Worm (Caenorhabditis elegans) whole organism, early embryonic: ENCODE data around the gene F57A8.1.

Experiments used
- B0310.2 ChIP-seq: sonication (generic microtip); optimal IDR thresholded peaks from 2 replicates; lab custom pipeline; 2016; ENCODE audit warnings: mild to moderate bottlenecking, missing genetic modification characterization, missing compliant biosample characterization
- F13C5.2 ChIP-seq: sonication (generic microtip); optimal IDR thresholded peaks from 2 replicates; lab custom pipeline; 2017; ENCODE audit warnings: mild to moderate bottlenecking, missing genetic modification characterization, inconsistent platforms, missing compliant biosample characterization
- aly-1 ChIP-seq: sonication (generic microtip); optimal IDR thresholded peaks from 2 replicates; lab custom pipeline; 2016; ENCODE audit warnings: missing genetic modification characterization, missing compliant biosample characterization
- ama-1 ChIP-seq: fragments of 150-350 bp; optimal IDR thresholded peaks from 2 replicates; lab custom pipeline; 2014
- ceh-13 ChIP-seq: fragments of 200-800 bp; sonication (Bioruptor generic); optimal IDR thresholded peaks from 2 replicates; lab custom pipeline; 2018; ENCODE audit warnings: mild to moderate bottlenecking, missing genetic modification characterization, missing compliant biosample characterization
- ceh-36 ChIP-seq: sonication (generic microtip); optimal IDR thresholded peaks from 2 replicates; lab custom pipeline; 2016; ENCODE audit warnings: missing genetic modification characterization, inconsistent platforms, missing compliant biosample characterization
- ets-7 ChIP-seq: sonication (generic microtip); optimal IDR thresholded peaks from 2 replicates; lab custom pipeline; 2016; ENCODE audit warnings: missing genotype, missing genetic modification characterization, missing compliant biosample characterization
- flt-1 ChIP-seq: fragments of 200-800 bp; sonication (Bioruptor generic); IDR thresholded peaks from 2 replicates; pipeline ENCODE4 v1.3.6; 2022; ENCODE audit warnings: missing genetic modification characterization, missing compliant biosample characterization
- hmbx-1 ChIP-seq: sonication (generic microtip); optimal IDR thresholded peaks from 2 replicates; lab custom pipeline; 2016; ENCODE audit warnings: mild to moderate bottlenecking, missing genetic modification characterization, missing compliant biosample characterization
- hmg-4 ChIP-seq: fragments of 200-800 bp; sonication (Bioruptor generic); optimal IDR thresholded peaks from 2 replicates; lab custom pipeline; 2018; ENCODE audit warnings: mild to moderate bottlenecking, missing genetic modification characterization, missing compliant biosample characterization
- hnd-1 ChIP-seq: sonication (generic microtip); optimal IDR thresholded peaks from 2 replicates; lab custom pipeline; 2016; ENCODE audit warnings: missing genetic modification characterization, missing compliant biosample characterization
- pes-1 ChIP-seq: fragments of 200-800 bp; sonication (Bioruptor generic); IDR thresholded peaks from 2 replicates; pipeline ENCODE4 v1.3.6; 2022; ENCODE audit warnings: missing genetic modification reagents, missing genetic modification characterization, missing compliant biosample characterization
- scrt-1 ChIP-seq: fragments of 200-800 bp; sonication (Bioruptor generic); IDR thresholded peaks from 2 replicates; pipeline ENCODE4 v1.3.6; 2022; ENCODE audit warnings: missing genetic modification characterization, missing compliant biosample characterization
- sea-1 ChIP-seq: fragments of 200-800 bp; sonication (Bioruptor generic); conservative IDR thresholded peaks from 2 replicates; pipeline ENCODE4 v1.3.6; 2022; ENCODE audit warnings: missing genetic modification characterization, missing compliant biosample characterization
- tbx-11 ChIP-seq: fragments of 200-800 bp; sonication (Bioruptor generic); IDR thresholded peaks from 2 replicates; pipeline ENCODE4 v1.3.6; 2022; ENCODE audit warnings: missing genetic modification characterization, missing compliant biosample characterization
- tbx-37 ChIP-seq: fragments of 200-800 bp; sonication (Bioruptor generic); conservative IDR thresholded peaks from 2 replicates; pipeline ENCODE4 v1.3.6; 2022; ENCODE audit warnings: missing genetic modification reagents, missing genetic modification characterization, missing compliant biosample characterization
- tra-4 ChIP-seq: sonication (generic microtip); optimal IDR thresholded peaks from 2 replicates; lab custom pipeline; 2017; ENCODE audit warnings: missing genetic modification characterization, missing compliant biosample characterization

The F57A8.1 gene

DNA sequence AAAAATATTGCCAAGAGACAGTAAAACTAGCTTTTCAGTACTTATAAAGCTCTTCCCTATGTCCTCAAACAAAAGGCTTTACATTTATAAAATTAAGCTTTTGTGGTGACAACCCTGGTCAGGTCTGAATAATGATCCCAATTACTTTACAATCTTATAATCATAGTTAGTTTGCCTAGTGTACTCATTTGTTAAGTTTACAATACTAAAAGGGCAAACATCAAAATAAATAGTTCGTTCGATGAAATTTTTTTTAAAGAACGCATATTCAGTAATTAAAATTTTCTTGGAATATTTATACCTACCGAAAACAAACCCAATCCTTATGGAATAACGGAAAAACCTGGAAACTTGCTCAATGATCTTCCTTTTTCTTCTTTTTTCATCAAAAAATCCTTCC lies 21.6 kb downstream of the F57A8.1 start:
- TF ChIP-seq F13C5.2 (no peak), aly-1 (tag; lab: Kevin White, UChicago) (no peak), hnd-1 (tag; lab: Kevin White, UChicago) (no peak), tbx-37 (no peak), sea-1 (no peak), scrt-1 (GFP tag; lab: Robert Waterston, UW) (no peak), hmg-4 (no peak)

DNA sequence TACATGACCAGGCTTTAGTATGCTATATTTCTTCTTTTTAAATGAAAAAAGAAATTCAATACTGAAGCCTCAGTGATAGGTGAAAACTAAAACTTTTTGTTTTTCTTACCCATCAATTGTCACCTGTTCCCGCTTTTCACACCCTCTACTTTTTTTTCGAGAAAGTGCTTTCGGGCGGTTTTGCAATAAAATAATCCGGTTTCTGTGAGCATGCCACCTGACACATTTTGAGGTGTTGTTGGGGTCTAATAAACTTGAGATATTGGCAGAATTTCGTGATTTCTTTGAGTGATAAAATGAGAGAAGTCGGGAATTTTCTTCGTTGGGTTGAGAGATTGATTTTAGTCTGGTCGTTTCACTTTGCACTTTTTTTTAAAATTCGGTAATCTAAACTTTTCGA lies 22.9 kb downstream of the F57A8.1 start:
- TF ChIP-seq tbx-37: no peak
- no peak for TF ChIP-seq hmbx-1 (tag; lab: Kevin White, UChicago)

DNA sequence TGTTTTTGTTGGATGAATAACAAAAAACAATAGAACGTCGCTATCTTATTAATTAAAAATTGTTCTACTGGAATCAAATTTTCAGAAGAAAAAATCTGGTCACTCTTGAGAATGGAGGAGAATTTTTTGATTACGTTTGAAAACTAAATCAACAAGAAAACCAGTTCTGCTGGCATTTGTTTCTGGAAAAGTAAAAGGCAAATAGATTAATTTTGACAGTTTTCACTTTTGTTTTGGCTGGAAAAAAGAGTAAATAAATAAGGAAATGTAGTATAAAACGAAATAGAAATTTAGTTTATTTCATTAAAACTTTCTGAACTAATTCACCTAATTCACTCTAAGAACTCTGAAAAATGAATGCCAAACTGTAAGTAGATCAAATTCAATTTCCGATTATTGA lies 27.1 kb downstream of the F57A8.1 start, which contains the start of gene fipr-13:
TSS of gene fipr-13 (plus strand) at position 301 of the 400 bp plus-strand sequence.
- TF ChIP-seq tbx-11 (GFP tag; lab: Robert Waterston, UW): no peak
- no peak for TF ChIP-seq tra-4 (tag; lab: Kevin White, UChicago)
- TF ChIP-seq ceh-36 (tag; lab: Kevin White, UChicago): no peak
- TF ChIP-seq aly-1 (tag; lab: Kevin White, UChicago): no peak
- TF ChIP-seq hmbx-1 (tag; lab: Kevin White, UChicago): no peak
- no peak for TF ChIP-seq F13C5.2
- no peak for TF ChIP-seq flt-1 (GFP tag; lab: Robert Waterston, UW)
- TF ChIP-seq ceh-13 (GFP tag; lab: Kevin White, UChicago): no peak
- no peak for TF ChIP-seq pes-1
- TF ChIP-seq tbx-37: no peak
- TF ChIP-seq scrt-1 (GFP tag; lab: Robert Waterston, UW): no peak
- TF ChIP-seq ama-1 (lab: Kevin White, UChicago): no peak

- TF ChIP-seq ceh-36 (tag; lab: Kevin White, UChicago) (no peak), F13C5.2 (no peak), hnd-1 (tag; lab: Kevin White, UChicago) (no peak), hmbx-1 (tag; lab: Kevin White, UChicago) (no peak), pes-1 (no peak), B0310.2 (tag; lab: Kevin White, UChicago) (no peak), scrt-1 (GFP tag; lab: Robert Waterston, UW) (no peak), tbx-11 (GFP tag; lab: Robert Waterston, UW) (no peak), flt-1 (GFP tag; lab: Robert Waterston, UW) (no peak), hmg-4 (no peak), tra-4 (tag; lab: Kevin White, UChicago) (no peak), ceh-13 (GFP tag; lab: Kevin White, UChicago) (no peak), ama-1 (lab: Kevin White, UChicago) (no peak), tbx-37 (no peak), sea-1 (no peak), aly-1 (tag; lab: Kevin White, UChicago) (no peak), ets-7 (tag; lab: Kevin White, UChicago) (no peak)
These were observed 28.5 kb downstream of the F57A8.1 start for ce11 chrV:10065679-10066078.

ce11 chrV:10066769-10067168 lies 29.6 kb downstream of the F57A8.1 start, which contains the start of gene npr-39:
Gene npr-39, plus strand, starts transcription at chrV:10067069.
- no peak for TF ChIP-seq tbx-11 (GFP tag; lab: Robert Waterston, UW)
- TF ChIP-seq B0310.2 (tag; lab: Kevin White, UChicago): no peak
- no peak for TF ChIP-seq ceh-13 (GFP tag; lab: Kevin White, UChicago)
- no peak for TF ChIP-seq aly-1 (tag; lab: Kevin White, UChicago)
- no peak for TF ChIP-seq ama-1 (lab: Kevin White, UChicago)
- TF ChIP-seq tra-4 (tag; lab: Kevin White, UChicago): no peak
- TF ChIP-seq hmbx-1 (tag; lab: Kevin White, UChicago): no peak

ce11 chrV:10070541-10070940 lies 33.4 kb downstream of the F57A8.1 start, which contains the start of gene nhr-192:
Gene nhr-192, minus strand, starts transcription at chrV:10070641.
- TF ChIP-seq B0310.2 (tag; lab: Kevin White, UChicago) (no peak), pes-1 (no peak), sea-1 (no peak), tbx-37 (no peak), scrt-1 (GFP tag; lab: Robert Waterston, UW) (no peak), ets-7 (tag; lab: Kevin White, UChicago) (no peak), tra-4 (tag; lab: Kevin White, UChicago) (no peak), ceh-36 (tag; lab: Kevin White, UChicago) (no peak), hmg-4 (no peak), flt-1 (GFP tag; lab: Robert Waterston, UW) (no peak), hmbx-1 (tag; lab: Kevin White, UChicago) (no peak), hnd-1 (tag; lab: Kevin White, UChicago) (no peak), aly-1 (tag; lab: Kevin White, UChicago) (no peak), ama-1 (lab: Kevin White, UChicago) (no peak)

DNA sequence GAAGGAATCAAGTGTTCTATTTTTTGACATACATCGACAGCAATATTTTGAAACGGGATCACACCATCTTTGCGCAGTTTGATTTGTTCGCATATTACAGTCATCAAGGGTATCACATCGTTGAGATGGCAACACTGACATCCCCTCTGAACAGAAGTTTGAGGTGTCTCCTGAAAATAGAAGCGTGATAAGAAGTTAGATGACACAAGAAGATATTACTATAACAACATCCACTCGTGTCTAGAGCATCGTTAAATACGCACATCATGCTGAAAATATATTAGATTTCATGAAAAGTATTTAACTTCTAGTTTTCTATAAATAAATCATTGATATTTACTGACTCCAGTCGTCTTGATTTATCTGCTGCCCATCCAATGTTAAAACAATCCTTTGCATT lies 35.6 kb downstream of the F57A8.1 start:
- no peak for TF ChIP-seq B0310.2 (tag; lab: Kevin White, UChicago)
- TF ChIP-seq ceh-36 (tag; lab: Kevin White, UChicago): no peak
- no peak for TF ChIP-seq hnd-1 (tag; lab: Kevin White, UChicago)
- TF ChIP-seq ceh-13 (GFP tag; lab: Kevin White, UChicago): no peak
- TF ChIP-seq ama-1 (lab: Kevin White, UChicago): no peak
- no peak for TF ChIP-seq tbx-11 (GFP tag; lab: Robert Waterston, UW)
- no peak for TF ChIP-seq tra-4 (tag; lab: Kevin White, UChicago)
- TF ChIP-seq scrt-1 (GFP tag; lab: Robert Waterston, UW): no peak
- TF ChIP-seq aly-1 (tag; lab: Kevin White, UChicago): no peak
- TF ChIP-seq tbx-37: no peak
- TF ChIP-seq ets-7 (tag; lab: Kevin White, UChicago): no peak
- TF ChIP-seq F13C5.2: no peak
- TF ChIP-seq hmg-4: no peak
- no peak for TF ChIP-seq pes-1
- no peak for TF ChIP-seq sea-1
- TF ChIP-seq hmbx-1 (tag; lab: Kevin White, UChicago): no peak
- TF ChIP-seq flt-1 (GFP tag; lab: Robert Waterston, UW): no peak

- TF ChIP-seq ceh-13 (GFP tag; lab: Kevin White, UChicago): no peak
- no peak for TF ChIP-seq aly-1 (tag; lab: Kevin White, UChicago)
These were observed 36.7 kb downstream of the F57A8.1 start, which contains the start of gene F57A8.6 for ce11 chrV:10073793-10074192. Gene F57A8.6, minus strand, starts transcription at chrV:10073893.
